Worm (Caenorhabditis elegans) whole organism, L2 larva: Measurements from ENCODE around the gene arf-1.

ENCODE experiments used
- C34F6.9 ChIP-seq: fragments of 150-350 bp; optimal IDR thresholded peaks from 2 replicates; lab custom pipeline; 2014; ENCODE audit warnings: missing biosample characterization, missing genetic modification characterization
- F13H6.1 ChIP-seq: sonication (generic microtip); optimal IDR thresholded peaks from 2 replicates; lab custom pipeline; 2016; ENCODE audit warnings: missing genetic modification characterization, missing compliant biosample characterization
- ZK546.5 ChIP-seq: sonication (generic microtip); optimal IDR thresholded peaks from 2 replicates; lab custom pipeline; 2017; ENCODE audit warnings: missing biosample characterization, missing genetic modification characterization
- alr-1 ChIP-seq: fragments of 150-350 bp; optimal IDR thresholded peaks from 2 replicates; lab custom pipeline; 2014; ENCODE audit warnings: missing biosample characterization, missing genetic modification characterization
- aly-2 ChIP-seq: fragments of 150-350 bp; optimal IDR thresholded peaks from 2 replicates; lab custom pipeline; 2014; ENCODE audit warnings: missing biosample characterization, missing genetic modification characterization
- ama-1 ChIP-seq: fragments of 150-350 bp; optimal IDR thresholded peaks from 2 replicates; lab custom pipeline; 2018; ENCODE audit warnings: inconsistent platforms
- blmp-1 ChIP-seq: sonication (generic microtip); optimal IDR thresholded peaks from 2 replicates; lab custom pipeline; 2017; ENCODE audit warnings: missing genetic modification characterization, mild to moderate bottlenecking, missing compliant biosample characterization, antibody characterized with exemption, moderate library complexity; ENCODE audit not compliant: insufficient read depth
- ceh-16 ChIP-seq: fragments of 150-350 bp; optimal IDR thresholded peaks from 2 replicates; lab custom pipeline; 2014; ENCODE audit warnings: missing biosample characterization, missing genetic modification characterization
- dmd-4 ChIP-seq: sonication (generic microtip); optimal IDR thresholded peaks from 2 replicates; lab custom pipeline; 2017; ENCODE audit warnings: missing biosample characterization, missing genetic modification characterization
- egl-27 ChIP-seq: sonication (generic microtip); optimal IDR thresholded peaks from 3 replicates; lab custom pipeline; 2017; ENCODE audit warnings: missing biosample characterization, missing genetic modification reagents, missing genetic modification characterization
- elt-3 ChIP-seq: sonication (generic microtip); optimal IDR thresholded peaks from 2 replicates; lab custom pipeline; 2017; ENCODE audit warnings: missing biosample characterization, missing genetic modification characterization
- fos-1 ChIP-seq: fragments of 150-350 bp; optimal IDR thresholded peaks from 2 replicates; lab custom pipeline; 2014; ENCODE audit warnings: missing biosample characterization, missing genetic modification characterization
- gmeb-1 ChIP-seq: fragments of 150-350 bp; optimal IDR thresholded peaks from 2 replicates; lab custom pipeline; 2014; ENCODE audit warnings: missing biosample characterization, missing genetic modification characterization
- lin-11 ChIP-seq: fragments of 150-350 bp; sonication (generic microtip); optimal IDR thresholded peaks from 2 replicates; lab custom pipeline; 2014; ENCODE audit warnings: missing biosample characterization, missing genetic modification characterization, inconsistent platforms, mixed read lengths
- lin-13 ChIP-seq: fragments of 150-350 bp; optimal IDR thresholded peaks from 2 replicates; lab custom pipeline; 2014; ENCODE audit warnings: missing biosample characterization, missing genetic modification reagents, missing genetic modification characterization
- lin-39 ChIP-seq: fragments of 150-350 bp; optimal IDR thresholded peaks from 2 replicates; lab custom pipeline; 2014; ENCODE audit warnings: missing biosample characterization, missing genetic modification reagents, missing genetic modification characterization
- lsy-2 ChIP-seq, 2 experiments: fragments of 150-350 bp in 1 of 2; sonication (generic microtip) in 1 of 2; optimal IDR thresholded peaks; 2 replicates each; lab custom pipeline; 2014 to 2017; ENCODE audit warnings: missing biosample characterization in 2 of 2, missing genetic modification characterization in 2 of 2
- mab-5 ChIP-seq: fragments of 150-350 bp; optimal IDR thresholded peaks from 2 replicates; lab custom pipeline; 2014; ENCODE audit warnings: missing biosample characterization, missing genetic modification characterization
- mbf-1 ChIP-seq: sonication (generic microtip); optimal IDR thresholded peaks from 2 replicates; lab custom pipeline; 2017; ENCODE audit warnings: missing biosample characterization, missing genetic modification characterization
- mdl-1 ChIP-seq, 2 experiments: fragments of 150-350 bp in 1 of 2; sonication (generic microtip) in 1 of 2; optimal IDR thresholded peaks; 2 replicates each; lab custom pipeline; 2017; ENCODE audit warnings: missing biosample characterization in 2 of 2, missing genetic modification characterization in 2 of 2
- nhr-11 ChIP-seq: fragments of 150-350 bp; optimal IDR thresholded peaks from 2 replicates; lab custom pipeline; 2014; ENCODE audit warnings: missing biosample characterization, missing genetic modification characterization
- nhr-12 ChIP-seq: fragments of 150-350 bp; optimal IDR thresholded peaks from 2 replicates; lab custom pipeline; 2014; ENCODE audit warnings: missing biosample characterization, missing genetic modification characterization
- nhr-129 ChIP-seq: fragments of 150-350 bp; optimal IDR thresholded peaks from 2 replicates; lab custom pipeline; 2014; ENCODE audit warnings: missing biosample characterization, missing genetic modification characterization
- nhr-21 ChIP-seq: fragments of 150-350 bp; optimal IDR thresholded peaks from 2 replicates; lab custom pipeline; 2014; ENCODE audit warnings: missing biosample characterization, missing genetic modification characterization
- nhr-23 ChIP-seq: fragments of 150-350 bp; optimal IDR thresholded peaks from 2 replicates; lab custom pipeline; 2014; ENCODE audit warnings: missing biosample characterization, missing genetic modification reagents, missing genetic modification characterization
- nhr-25 ChIP-seq: fragments of 150-350 bp; sonication (generic microtip); optimal IDR thresholded peaks from 3 replicates; lab custom pipeline; 2014; ENCODE audit warnings: missing biosample characterization, missing genetic modification characterization
- nhr-6 ChIP-seq: fragments of 150-350 bp; optimal IDR thresholded peaks from 2 replicates; lab custom pipeline; 2014; ENCODE audit warnings: missing biosample characterization, missing genetic modification characterization
- nhr-77 ChIP-seq: fragments of 150-350 bp; optimal IDR thresholded peaks from 2 replicates; lab custom pipeline; 2014; ENCODE audit warnings: missing biosample characterization, missing genetic modification characterization
- skn-1 ChIP-seq: sonication (generic microtip); optimal IDR thresholded peaks from 2 replicates; lab custom pipeline; 2017; ENCODE audit warnings: missing biosample characterization, missing genetic modification characterization
- sma-3 ChIP-seq: sonication (generic microtip); optimal IDR thresholded peaks from 2 replicates; lab custom pipeline; 2016; ENCODE audit warnings: missing genetic modification reagents, missing genetic modification characterization, missing compliant biosample characterization
- sma-9 ChIP-seq, 2 experiments: fragments of 150-350 bp in 1 of 2; sonication (generic microtip) in 1 of 2; optimal IDR thresholded peaks; 2 replicates each; lab custom pipeline; 2014 to 2016; ENCODE audit warnings: missing genetic modification characterization in 2 of 2, mild to moderate bottlenecking in 1 of 2, missing biosample characterization in 1 of 2, missing compliant biosample characterization in 1 of 2, missing genetic modification reagents in 1 of 2, moderate library complexity in 1 of 2
- unc-62 ChIP-seq: fragments of 150-350 bp; optimal IDR thresholded peaks from 2 replicates; lab custom pipeline; 2014; ENCODE audit warnings: missing biosample characterization, missing genetic modification reagents, missing genetic modification characterization
- zag-1 ChIP-seq: fragments of 150-350 bp; optimal IDR thresholded peaks from 2 replicates; lab custom pipeline; 2014; ENCODE audit warnings: missing biosample characterization, missing genetic modification characterization
- ztf-11 ChIP-seq: sonication (generic microtip); optimal IDR thresholded peaks from 2 replicates; lab custom pipeline; 2017; ENCODE audit warnings: missing biosample characterization, missing genetic modification characterization
- ztf-4 ChIP-seq: fragments of 150-350 bp; optimal IDR thresholded peaks from 2 replicates; lab custom pipeline; 2014; ENCODE audit warnings: missing biosample characterization, missing genetic modification characterization

Gene arf-1

DNA sequence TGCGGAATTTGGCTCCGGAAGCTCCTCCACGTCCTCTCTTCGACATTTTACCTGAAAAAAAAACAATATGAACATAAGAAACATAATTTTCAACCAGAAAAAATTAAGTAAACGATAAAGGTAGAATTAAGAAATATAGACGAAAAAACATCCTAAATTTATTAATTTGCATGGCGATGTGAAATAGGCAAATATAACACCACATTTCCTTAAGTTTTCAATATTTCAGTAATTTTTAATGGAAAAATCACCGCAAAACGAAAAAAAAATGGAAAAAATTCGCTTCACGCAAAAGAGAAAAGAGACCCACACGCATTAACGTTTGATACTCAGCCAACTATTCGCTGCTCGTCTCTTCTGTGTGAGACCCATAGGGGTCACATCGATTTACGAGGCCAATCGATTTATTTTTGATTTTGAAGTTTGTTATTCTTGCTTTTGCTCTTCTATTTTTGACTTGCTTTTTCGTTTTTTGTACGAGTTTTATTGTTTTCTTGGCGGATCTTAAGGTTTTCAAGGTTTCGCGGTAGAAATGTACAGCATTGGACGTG, 8.5 kb upstream of the arf-1 start, which contains the start of gene rpl-23 (continued):
- peak; percentile 76 for TF ChIP-seq egl-27 (tag; lab: Kevin White, UChicago)

DNA sequence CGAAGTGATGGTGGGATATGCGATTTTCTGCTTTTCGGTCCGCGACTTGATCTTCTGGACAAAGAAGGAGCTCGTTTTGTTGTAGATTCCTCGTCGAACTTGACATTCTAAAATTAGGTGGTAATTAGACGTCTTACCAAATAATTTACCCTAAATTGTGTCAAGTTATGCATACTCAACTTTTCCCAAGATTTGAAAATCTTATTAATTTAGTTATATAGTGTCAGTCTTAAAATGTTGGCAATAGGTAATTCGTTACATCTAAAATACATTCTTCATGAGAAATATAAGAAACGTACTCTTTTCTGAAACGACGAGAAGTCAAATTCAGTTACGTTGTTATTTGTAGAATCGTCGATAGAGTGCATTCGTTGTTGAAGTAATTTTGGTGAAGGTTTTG, 7.1 kb upstream of the arf-1 start:
- no peak for TF ChIP-seq ceh-16 (tag; lab: Kevin White, UChicago)
- no peak for TF ChIP-seq ama-1
- TF ChIP-seq, all 48 proteins: peak for 0

DNA sequence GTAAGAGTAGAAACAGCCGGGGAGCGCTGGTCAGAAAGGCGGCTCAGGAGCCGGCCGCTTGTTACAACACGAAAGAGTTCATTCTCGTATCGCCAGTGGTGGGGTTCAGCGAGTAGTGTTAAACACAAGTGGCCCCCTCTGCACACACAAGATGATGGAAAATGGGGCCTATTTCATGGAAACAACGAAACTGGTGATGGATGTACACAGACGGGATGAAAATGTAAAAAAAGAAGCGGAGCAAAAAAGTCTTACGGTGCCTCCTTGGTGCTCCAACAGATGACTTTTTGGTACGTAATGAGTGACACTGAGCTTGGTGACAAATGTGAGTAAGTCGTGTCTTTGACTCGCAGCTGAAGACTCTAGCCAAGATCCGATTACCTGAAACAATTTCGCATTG, 6.7 kb upstream of the arf-1 start:
- TF ChIP-seq nhr-129 (tag; lab: Kevin White, UChicago) (peak; percentile 50), nhr-23 (tag; lab: Kevin White, UChicago) (no peak)

DNA sequence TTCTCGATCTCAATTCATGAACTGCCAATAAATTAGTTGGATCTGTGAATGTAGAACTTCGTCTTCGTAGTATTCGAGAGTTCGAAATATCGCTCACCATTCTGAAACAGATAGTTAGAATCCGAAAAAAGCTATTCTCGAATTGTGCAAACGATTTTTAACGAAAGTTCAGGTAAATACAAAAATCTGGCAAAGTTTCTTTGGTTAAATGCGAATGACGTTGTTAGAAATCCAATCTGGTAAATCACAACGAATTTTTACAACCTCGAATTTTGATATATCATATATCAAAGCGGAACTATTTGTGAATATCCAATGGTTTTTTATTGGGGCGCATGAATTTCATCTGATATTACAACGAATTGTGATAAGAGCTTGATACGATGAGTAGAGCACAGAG, 5.5 kb upstream of the arf-1 start, which contains the start of gene hpo-28:
Gene hpo-28, minus strand, starts transcription at position 101 of the 400 bp plus-strand sequence.
- no peak for TF ChIP-seq C34F6.9 (tag; lab: Kevin White, UChicago)
- TF ChIP-seq lin-39 (tag; lab: Kevin White, UChicago): no peak
- TF ChIP-seq zag-1 (tag; lab: Kevin White, UChicago): no peak
- TF ChIP-seq, all 48 proteins: peak for 0

DNA sequence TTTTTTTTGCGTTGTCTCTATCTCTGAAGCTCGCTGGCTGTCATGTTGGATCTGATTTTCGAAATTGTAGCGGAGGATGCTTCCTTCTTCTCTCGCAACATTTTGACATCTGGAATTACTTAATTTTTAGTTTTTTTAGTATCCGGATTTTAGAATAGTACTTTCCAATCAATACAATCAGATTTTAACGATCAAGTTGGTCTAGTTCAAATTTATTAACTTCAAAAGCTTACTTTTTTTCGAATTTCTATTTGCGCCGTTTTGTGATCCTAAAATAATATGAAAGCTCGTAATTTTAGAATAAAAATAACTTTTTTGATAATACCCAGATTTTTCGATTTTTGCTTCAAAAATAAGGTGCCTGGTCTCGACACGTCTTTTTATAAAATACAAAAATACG, 4.6 kb upstream of the arf-1 start, which contains the start of gene B0336.12:
Gene B0336.12, minus strand, starts transcription at position 101 of the 400 bp plus-strand sequence.
- TF ChIP-seq nhr-12 (tag; lab: Kevin White, UChicago) (no peak), ceh-16 (tag; lab: Kevin White, UChicago) (no peak), ama-1 (no peak), blmp-1 (tag; lab: Kevin White, UChicago) (no peak), ztf-11 (tag; lab: Kevin White, UChicago) (no peak), aly-2 (no peak), F13H6.1 (no peak), alr-1 (tag; lab: Kevin White, UChicago) (no peak), elt-3 (tag; lab: Kevin White, UChicago) (no peak), nhr-11 (tag; lab: Kevin White, UChicago) (no peak), mdl-1 (tag; optimal IDR thresholded peaks at IDR 0.05; lab: Kevin White, UChicago) (no peak), mbf-1 (tag; lab: Kevin White, UChicago) (no peak), gmeb-1 (tag; lab: Kevin White, UChicago) (no peak), nhr-77 (tag; lab: Kevin White, UChicago) (no peak), mab-5 (tag; lab: Kevin White, UChicago) (no peak), dmd-4 (tag; lab: Kevin White, UChicago) (no peak), unc-62 (GFP tag; lab: Kevin White, UChicago) (no peak), skn-1 (tag; lab: Kevin White, UChicago) (no peak), ztf-4 (no peak), lin-11 (tag; lab: Kevin White, UChicago) (no peak)

DNA sequence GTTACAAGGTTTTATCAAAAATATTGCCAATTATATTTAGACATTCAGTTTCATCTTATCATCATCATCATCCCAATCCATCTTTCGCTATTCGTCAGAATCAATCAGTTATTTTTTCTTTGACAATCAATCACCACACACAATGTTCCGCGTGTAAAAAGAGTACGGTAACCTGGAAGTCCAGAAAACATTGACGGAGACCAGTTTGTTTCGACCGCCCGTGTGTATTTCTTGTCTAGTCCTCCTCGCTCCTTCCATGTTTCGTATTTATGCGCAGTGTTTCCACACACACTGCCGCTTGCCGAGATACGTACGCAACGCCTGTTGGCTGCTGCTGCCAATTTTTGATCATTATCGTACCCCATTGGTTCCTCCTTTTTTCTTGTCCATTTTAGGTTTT, 4.0 kb upstream of the arf-1 start:
- peak; percentile 29 for TF ChIP-seq sma-3
- TF ChIP-seq fos-1 (tag; lab: Kevin White, UChicago): peak; percentile 36
- TF ChIP-seq nhr-25 (tag; lab: Kevin White, UChicago): no peak
- peak; percentile 10 for TF ChIP-seq gmeb-1 (tag; lab: Kevin White, UChicago)
- peak; percentile 83 for TF ChIP-seq nhr-21
- peak; percentile 26 for TF ChIP-seq nhr-129 (tag; lab: Kevin White, UChicago)
- peak; percentile 7 for TF ChIP-seq blmp-1 (tag; lab: Kevin White, UChicago)
- TF ChIP-seq sma-9 (GFP tag; optimal IDR thresholded peaks at IDR 0.05; lab: Kevin White, UChicago): peak; percentile 43
- TF ChIP-seq sma-9 (tag; optimal IDR thresholded peaks at IDR 0.05; lab: Kevin White, UChicago): no peak
- peak in 1 of 2 experiments; percentile 81 for TF ChIP-seq lsy-2 (tag; optimal IDR thresholded peaks at IDR 0.05; lab: Kevin White, UChicago)
- peak; percentile 5 for TF ChIP-seq lin-13 (GFP tag; lab: Kevin White, UChicago)
- no peak for TF ChIP-seq nhr-6
- no peak for TF ChIP-seq ZK546.5 (tag; lab: Kevin White, UChicago)
- TF ChIP-seq nhr-23 (tag; lab: Kevin White, UChicago): no peak
